Worm (Caenorhabditis elegans) whole organism, L3 larva: Measurements from ENCODE around the gene Y48A6B.14.

Experiments used
- ceh-28 ChIP-seq: fragments of 150-350 bp; optimal IDR thresholded peaks from 2 replicates; lab custom pipeline; 2014; ENCODE audit warnings: missing biosample characterization, missing genetic modification reagents, missing genetic modification characterization
- lin-15B ChIP-seq: fragments of 150-350 bp; optimal IDR thresholded peaks from 2 replicates; lab custom pipeline; 2014; ENCODE audit warnings: missing biosample characterization, missing genetic modification characterization
- lin-39 ChIP-seq: fragments of 150-350 bp; optimal IDR thresholded peaks from 2 replicates; lab custom pipeline; 2018; ENCODE audit warnings: missing biosample characterization, missing genetic modification reagents, missing genetic modification characterization
- mdl-1 ChIP-seq: fragments of 150-350 bp; optimal IDR thresholded peaks from 2 replicates; lab custom pipeline; 2014; ENCODE audit warnings: missing biosample characterization, missing genetic modification characterization
- snpc-4 ChIP-seq: fragments of 150-350 bp; optimal IDR thresholded peaks from 2 replicates; lab custom pipeline; 2014; ENCODE audit warnings: missing biosample characterization, missing genetic modification characterization
- tbx-2 ChIP-seq: sonication (generic microtip); optimal IDR thresholded peaks from 2 replicates; lab custom pipeline; 2016; ENCODE audit warnings: mild to moderate bottlenecking, missing genetic modification characterization, missing compliant biosample characterization
- ztf-11 ChIP-seq: fragments of 150-350 bp; optimal IDR thresholded peaks from 2 replicates; lab custom pipeline; 2014; ENCODE audit warnings: missing biosample characterization, missing genetic modification characterization

- TF ChIP-seq mdl-1 (tag; lab: Kevin White, UChicago), result no peak
- peak; percentile 91 for TF ChIP-seq lin-39 (tag; lab: Kevin White, UChicago)
- TF ChIP-seq tbx-2 (tag; lab: Kevin White, UChicago), result no peak
- no peak for TF ChIP-seq ztf-11 (tag; lab: Kevin White, UChicago)
- TF ChIP-seq ceh-28 (tag; lab: Kevin White, UChicago), result peak; percentile 48
- TF ChIP-seq lin-15B (tag; lab: Kevin White, UChicago), result peak; percentile 96
- peak; percentile 83 for TF ChIP-seq snpc-4 (tag; lab: Kevin White, UChicago)
These were observed 23.7 kb upstream of the Y48A6B.14 start, which contains the start of the genes fipr-17 and Y48A6B.3 for ce11 chrIII:11007552-11008272.
